Fruit fly (Drosophila melanogaster) whole organism, wandering third instar larva: ENCODE measurements around the gene fmt.

Source experiments
- Abd-B ChIP-seq: fragments of >200 bp; optimal IDR thresholded peaks from 2 replicates; lab custom pipeline; 2017; ENCODE audit warnings: missing biosample characterization, missing genetic modification characterization
- CG32264 ChIP-seq: fragments of 200-800 bp; sonication (Bioruptor generic); optimal IDR thresholded peaks from 2 replicates; lab custom pipeline; 2016; ENCODE audit warnings: missing biosample characterization, missing genetic modification characterization
- CG9705 ChIP-seq: fragments of 200-800 bp; sonication (Bioruptor generic); optimal IDR thresholded peaks from 2 replicates; lab custom pipeline; 2018; ENCODE audit warnings: missing biosample characterization, mild to moderate bottlenecking, missing genetic modification characterization
- CrebA ChIP-seq: fragments of 200-800 bp; sonication (Bioruptor generic); optimal IDR thresholded peaks from 2 replicates; lab custom pipeline; 2016; ENCODE audit warnings: missing biosample characterization, mild to moderate bottlenecking, missing genetic modification characterization, borderline replicate concordance
- Dif ChIP-seq: fragments of 200-275, 200-300 bp; sonication (Bioruptor generic); optimal IDR thresholded peaks from 2 replicates; lab custom pipeline; 2018; ENCODE audit warnings: missing biosample characterization, missing genetic modification characterization; ENCODE audit not compliant: partially characterized antibody
- GATAd ChIP-seq: sonication (Bioruptor generic); optimal IDR thresholded peaks from 2 replicates; lab custom pipeline; 2016; ENCODE audit warnings: missing biosample characterization, missing genetic modification characterization
- Hnf4 ChIP-seq: fragments of 200-800 bp; sonication (Bioruptor generic); optimal IDR thresholded peaks from 2 replicates; lab custom pipeline; 2016; ENCODE audit warnings: missing biosample characterization, mild to moderate bottlenecking, missing genetic modification characterization
- Hr78 ChIP-seq: fragments of >200 bp; optimal IDR thresholded peaks from 2 replicates; lab custom pipeline; 2017; ENCODE audit warnings: missing biosample characterization, missing genetic modification characterization
- Hr83 ChIP-seq: fragments of 200-300 bp; sonication (Bioruptor generic); optimal IDR thresholded peaks from 2 replicates; lab custom pipeline; 2016; ENCODE audit warnings: missing biosample characterization, mild to moderate bottlenecking, missing genetic modification characterization, moderate library complexity; ENCODE audit not compliant: poor library complexity, severe bottlenecking
- Jra ChIP-seq: sonication (Bioruptor generic); optimal IDR thresholded peaks from 2 replicates; lab custom pipeline; 2016; ENCODE audit warnings: missing biosample characterization, missing genetic modification characterization
- Mio ChIP-seq: sonication (Bioruptor generic); optimal IDR thresholded peaks from 2 replicates; lab custom pipeline; 2016; ENCODE audit warnings: missing biosample characterization, missing genetic modification characterization
- Myc ChIP-seq: fragments of >200 bp; optimal IDR thresholded peaks from 2 replicates; lab custom pipeline; 2017
- N ChIP-seq: fragments of >200 bp; optimal IDR thresholded peaks from 2 replicates; lab custom pipeline; 2018; ENCODE audit warnings: missing biosample characterization, missing external identifiers, missing genetic modification characterization
- OdsH ChIP-seq: fragments of 200-800 bp; sonication (Bioruptor generic); optimal IDR thresholded peaks from 2 replicates; lab custom pipeline; 2016; ENCODE audit warnings: missing biosample characterization, mild to moderate bottlenecking, missing genetic modification characterization
- Rel ChIP-seq, 2 experiments: fragments of 200-800 bp; sonication (Bioruptor generic) in 1 of 2; optimal IDR thresholded peaks; 2 replicates in 1 of 2; 3 replicates in 1 of 2; lab custom pipeline; 2016 to 2019; ENCODE audit warnings: mild to moderate bottlenecking in 2 of 2, missing biosample characterization in 2 of 2, missing genetic modification characterization in 2 of 2, moderate library complexity in 1 of 2
- Sp1 ChIP-seq: fragments of 200-800 bp; sonication (Bioruptor generic); optimal IDR thresholded peaks from 3 replicates; lab custom pipeline; 2019; ENCODE audit warnings: missing biosample characterization, mild to moderate bottlenecking, missing genetic modification characterization, moderate library complexity
- Vsx2 ChIP-seq: fragments of 200-300, 225-300 bp; sonication (Bioruptor generic); optimal IDR thresholded peaks from 2 replicates; lab custom pipeline; 2018; ENCODE audit warnings: missing biosample characterization, missing genetic modification characterization; ENCODE audit not compliant: partially characterized antibody
- br ChIP-seq: fragments of 200-800 bp; sonication (Bioruptor generic); optimal IDR thresholded peaks from 2 replicates; lab custom pipeline; 2016; ENCODE audit warnings: missing biosample characterization, missing genetic modification characterization
- brk ChIP-seq: fragments of 200-800 bp; sonication (Bioruptor generic); optimal IDR thresholded peaks from 2 replicates; lab custom pipeline; 2016; ENCODE audit warnings: missing biosample characterization, mild to moderate bottlenecking, missing genetic modification characterization
- dl ChIP-seq, 2 experiments: fragments of 175-275, 200-275 bp in 1 of 2; fragments of 200-275 bp in 1 of 2; sonication (Bioruptor generic); optimal IDR thresholded peaks; lab custom pipeline; 2018; ENCODE audit warnings: mild to moderate bottlenecking in 2 of 2, missing biosample characterization in 2 of 2, missing genetic modification characterization in 2 of 2, moderate library complexity in 2 of 2; ENCODE audit not compliant: partially characterized antibody in 2 of 2, insufficient read depth in 1 of 2
- dmrt93B ChIP-seq: fragments of 200-800 bp; sonication (Bioruptor generic); optimal IDR thresholded peaks from 2 replicates; lab custom pipeline; 2018; ENCODE audit warnings: missing biosample characterization, mild to moderate bottlenecking, missing genetic modification characterization
- ey ChIP-seq: fragments of 200-800 bp; sonication (Bioruptor generic); optimal IDR thresholded peaks from 2 replicates; lab custom pipeline; 2016; ENCODE audit warnings: missing biosample characterization, missing genetic modification characterization
- foxo ChIP-seq, 2 experiments: fragments of 200-800 bp; sonication (Bioruptor generic); optimal IDR thresholded peaks; 2 replicates in 1 of 2; 3 replicates in 1 of 2; lab custom pipeline; 2016 to 2017; ENCODE audit warnings: missing biosample characterization in 2 of 2, missing genetic modification characterization in 2 of 2
- fru ChIP-seq: fragments of 200-800 bp; sonication (Bioruptor generic); optimal IDR thresholded peaks from 3 replicates; lab custom pipeline; 2016; ENCODE audit warnings: missing biosample characterization, mild to moderate bottlenecking, missing genetic modification characterization
- h ChIP-seq: fragments of 200-800 bp; sonication (Bioruptor generic); optimal IDR thresholded peaks from 3 replicates; lab custom pipeline; 2016; ENCODE audit warnings: missing biosample characterization, mild to moderate bottlenecking, missing genetic modification characterization
- jim ChIP-seq: fragments of 175-275, 200-325 bp; sonication (Bioruptor generic); optimal IDR thresholded peaks from 2 replicates; lab custom pipeline; 2016; ENCODE audit warnings: missing biosample characterization, mild to moderate bottlenecking, missing genetic modification characterization
- lola ChIP-seq: fragments of >200 bp; optimal IDR thresholded peaks from 2 replicates; lab custom pipeline; 2017; ENCODE audit warnings: missing biosample characterization, missing genetic modification characterization
- pan ChIP-seq: fragments of >200 bp; optimal IDR thresholded peaks from 2 replicates; lab custom pipeline; 2017
- psq ChIP-seq: fragments of 200-800 bp; sonication (Bioruptor generic); optimal IDR thresholded peaks from 3 replicates; lab custom pipeline; 2017; ENCODE audit warnings: missing biosample characterization, mild to moderate bottlenecking, missing genetic modification characterization, moderate library complexity
- rgr ChIP-seq: fragments of 200-800 bp; sonication (Bioruptor generic); optimal IDR thresholded peaks from 3 replicates; lab custom pipeline; 2016; ENCODE audit warnings: missing biosample characterization, mild to moderate bottlenecking, missing genetic modification characterization
- sage ChIP-seq: fragments of 200-800 bp; sonication (Bioruptor generic); optimal IDR thresholded peaks from 2 replicates; lab custom pipeline; 2016; ENCODE audit warnings: missing biosample characterization, mild to moderate bottlenecking, missing genetic modification characterization
- sv ChIP-seq: fragments of 200-800 bp; sonication (Bioruptor generic); optimal IDR thresholded peaks from 3 replicates; lab custom pipeline; 2016; ENCODE audit warnings: missing biosample characterization, missing genetic modification characterization
- tai ChIP-seq: sonication (Bioruptor generic); optimal IDR thresholded peaks from 2 replicates; lab custom pipeline; 2016; ENCODE audit warnings: missing biosample characterization, missing genetic modification characterization
- woc ChIP-seq: sonication (Bioruptor generic); optimal IDR thresholded peaks from 2 replicates; lab custom pipeline; 2016; ENCODE audit warnings: missing biosample characterization, mild to moderate bottlenecking, missing genetic modification characterization

The fmt gene

dm6 chr3L:6135174-6135573 is 38.5 kb downstream of the fmt start, which contains the start of gene Lcp65Ag1:
TSS of gene Lcp65Ag1 (minus strand) at chr3L:6135274.
- no peak for TF ChIP-seq GATAd (GFP tag; lab: Kevin White, UChicago)
- TF ChIP-seq N (GFP tag; lab: Kevin White, UChicago) = no peak
- no peak for TF ChIP-seq lola (GFP tag; lab: Kevin White, UChicago)
- no peak for TF ChIP-seq Vsx2 (GFP tag; lab: Kevin White, UChicago)
- no peak for TF ChIP-seq Myc (lab: Kevin White, UChicago)
- TF ChIP-seq jim (GFP tag; lab: Kevin White, UChicago) = no peak
- TF ChIP-seq h (GFP tag; lab: Kevin White, UChicago) = no peak
- TF ChIP-seq fru (GFP tag; lab: Kevin White, UChicago) = no peak
- TF ChIP-seq pan (lab: Kevin White, UChicago) = no peak
- no peak for TF ChIP-seq Hr83 (GFP tag; lab: Kevin White, UChicago)
- TF ChIP-seq Mio = no peak
- no peak for TF ChIP-seq dmrt93B (GFP tag; lab: Kevin White, UChicago)
- no peak for TF ChIP-seq Dif
- no peak for TF ChIP-seq Rel (GFP tag; optimal IDR thresholded peaks at IDR 0.05; lab: Kevin White, UChicago)
- no peak for TF ChIP-seq Rel (tag; optimal IDR thresholded peaks at IDR 0.05; lab: Kevin White, UChicago)
- no peak for TF ChIP-seq Hnf4 (GFP tag; lab: Kevin White, UChicago)
- TF ChIP-seq psq = no peak
- TF ChIP-seq ey (GFP tag; lab: Kevin White, UChicago) = no peak
- no peak for TF ChIP-seq Hr78 (GFP tag; lab: Kevin White, UChicago)
- no peak for TF ChIP-seq Sp1 (GFP tag; lab: Kevin White, UChicago)

DNA sequence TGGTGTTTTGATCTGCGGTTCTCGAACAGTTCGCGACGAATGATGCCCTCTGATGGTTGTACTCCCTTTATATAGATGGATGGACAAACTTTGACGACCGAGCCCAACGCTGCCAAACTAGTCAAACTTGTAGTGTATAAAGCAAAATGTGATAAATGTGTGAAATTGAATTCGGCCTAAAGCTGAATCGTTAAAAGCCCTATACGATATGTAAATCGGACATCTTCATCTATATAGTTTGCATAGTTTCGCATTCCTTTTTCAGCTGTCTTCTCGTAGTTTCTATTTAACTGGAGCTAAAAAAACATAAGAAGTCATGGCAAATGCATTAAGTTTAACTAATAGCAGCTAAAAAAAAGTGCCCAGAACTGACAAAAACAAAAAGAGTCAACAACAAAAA is 40.1 kb downstream of the fmt start, which contains the start of gene Lcp65Ag2:
Gene Lcp65Ag2 (minus strand): TSS at position 48 of the 400 bp plus-strand sequence.
- TF ChIP-seq foxo (GFP tag; optimal IDR thresholded peaks at IDR 0.05; lab: Kevin White, UChicago) (no peak), Dif (no peak), dl (GFP tag; optimal IDR thresholded peaks at IDR 0.05; lab: Kevin White, UChicago; ENCODE audit: insufficient read depth in 1 of 2, partially characterized antibody in 2 of 2) (no peak), pan (lab: Kevin White, UChicago) (no peak), CG32264 (no peak), Myc (lab: Kevin White, UChicago) (no peak), CG9705 (no peak), sv (no peak), rgr (GFP tag; lab: Kevin White, UChicago) (no peak), tai (GFP tag; lab: Kevin White, UChicago) (no peak), N (GFP tag; lab: Kevin White, UChicago) (no peak), Hr83 (GFP tag; lab: Kevin White, UChicago) (no peak), lola (GFP tag; lab: Kevin White, UChicago) (no peak), Abd-B (no peak), fru (GFP tag; lab: Kevin White, UChicago) (no peak)

dm6 chr3L:6132009-6132408 is 41.7 kb downstream of the fmt start, which contains the start of gene Cpr65Au:
TSS of gene Cpr65Au (minus strand) at chr3L:6132109.
- TF ChIP-seq Jra (no peak), jim (GFP tag; lab: Kevin White, UChicago) (no peak), CG32264 (no peak), woc (GFP tag; lab: Kevin White, UChicago) (no peak), OdsH (GFP tag; lab: Kevin White, UChicago) (no peak)

DNA sequence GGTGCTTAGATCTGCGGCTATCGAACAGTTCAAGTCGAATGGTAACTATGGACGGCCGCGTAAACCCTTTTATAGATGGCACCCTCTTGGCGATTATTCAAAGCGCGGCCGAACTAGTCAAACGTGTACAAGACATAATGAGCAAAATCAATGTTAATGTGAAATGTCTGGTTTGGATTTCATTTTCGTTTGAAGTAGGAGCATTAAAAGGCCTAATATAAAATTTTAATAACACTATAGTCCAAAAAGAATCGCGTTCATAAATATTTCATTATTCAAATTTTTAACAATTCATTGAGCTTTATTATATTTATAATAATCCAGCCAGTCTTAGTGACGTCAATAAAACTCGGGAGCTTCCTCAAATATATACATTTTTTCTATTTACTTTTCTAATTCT is 42.7 kb downstream of the fmt start, which contains the start of gene Lcp65Ag3:
Gene Lcp65Ag3 (minus strand): TSS at position 46 of the 400 bp plus-strand sequence.
- TF ChIP-seq CG9705 (no peak), woc (GFP tag; lab: Kevin White, UChicago) (no peak), pan (lab: Kevin White, UChicago) (no peak), Myc (lab: Kevin White, UChicago) (no peak), Abd-B (no peak), dmrt93B (GFP tag; lab: Kevin White, UChicago) (no peak), h (GFP tag; lab: Kevin White, UChicago) (no peak), br (no peak), Rel (GFP tag; optimal IDR thresholded peaks at IDR 0.05; lab: Kevin White, UChicago) (no peak), Rel (tag; optimal IDR thresholded peaks at IDR 0.05; lab: Kevin White, UChicago) (no peak), sage (GFP tag; lab: Kevin White, UChicago) (no peak), Hr78 (GFP tag; lab: Kevin White, UChicago) (no peak), Jra (no peak), psq (no peak), brk (no peak), ey (GFP tag; lab: Kevin White, UChicago) (no peak), Mio (no peak), CrebA (GFP tag; lab: Kevin White, UChicago) (no peak)
